Fruit fly (Drosophila melanogaster) whole organism, embryonic: Measurements from ENCODE around the gene CG6409.

Experiments used
- Abd-B ChIP-seq: fragments of 200-800 bp; sonication (Bioruptor generic); optimal IDR thresholded peaks from 2 replicates; lab custom pipeline; 2018; ENCODE audit warnings: missing biosample characterization, mild to moderate bottlenecking, missing genetic modification characterization, moderate library complexity
- B-H1 ChIP-seq: fragments of 200-800 bp; sonication (Bioruptor generic); IDR thresholded peaks from 3 replicates; pipeline ENCODE4 v1.3.6; 2022; ENCODE audit warnings: missing biosample characterization, missing genetic modification characterization
- CG10366 ChIP-seq: fragments of 200-800 bp; sonication (Bioruptor generic); IDR thresholded peaks from 2 replicates; pipeline ENCODE4 v1.3.6; 2022; ENCODE audit warnings: missing biosample characterization, missing genetic modification characterization
- CG10462 ChIP-seq: fragments of 200-800 bp; sonication (Bioruptor generic); optimal IDR thresholded peaks from 2 replicates; lab custom pipeline; 2016; ENCODE audit warnings: missing biosample characterization, missing genetic modification characterization
- CG12104 ChIP-seq: fragments of 200-800 bp; sonication (Bioruptor generic); optimal IDR thresholded peaks from 3 replicates; lab custom pipeline; 2016; ENCODE audit warnings: missing biosample characterization, missing genetic modification characterization
- CG12155 ChIP-seq: fragments of 200-800 bp; sonication (Bioruptor generic); optimal IDR thresholded peaks from 3 replicates; lab custom pipeline; 2016; ENCODE audit warnings: missing biosample characterization, missing genetic modification characterization
- CG12769 ChIP-seq: fragments of 200-800 bp; sonication (Bioruptor generic); optimal IDR thresholded peaks from 2 replicates; lab custom pipeline; 2019; ENCODE audit warnings: missing biosample characterization, mild to moderate bottlenecking, missing genetic modification characterization, moderate library complexity
- CG13775 ChIP-seq: fragments of 200-800 bp; sonication (Bioruptor generic); optimal IDR thresholded peaks from 3 replicates; lab custom pipeline; 2017; ENCODE audit warnings: missing biosample characterization, mild to moderate bottlenecking, missing genetic modification characterization
- CG13894 ChIP-seq: fragments of 200-800 bp; sonication (Bioruptor generic); optimal IDR thresholded peaks from 3 replicates; lab custom pipeline; 2018; ENCODE audit warnings: missing biosample characterization, mild to moderate bottlenecking, missing genetic modification characterization, moderate library complexity
- CG14667 ChIP-seq: fragments of 200-800 bp; sonication (Bioruptor generic); IDR thresholded peaks from 2 replicates; pipeline ENCODE4 v1.3.6; 2022; ENCODE audit warnings: missing biosample characterization, missing genetic modification characterization
- CG17385 ChIP-seq: fragments of 200-800 bp; sonication (Bioruptor generic); optimal IDR thresholded peaks from 3 replicates; lab custom pipeline; 2018; ENCODE audit warnings: missing biosample characterization, mild to moderate bottlenecking, missing genetic modification characterization
- CG17568 ChIP-seq: fragments of 200-800 bp; sonication (Bioruptor generic); optimal IDR thresholded peaks from 2 replicates; lab custom pipeline; 2018; ENCODE audit warnings: missing biosample characterization, mild to moderate bottlenecking, missing genetic modification characterization, moderate library complexity
- CG2120 ChIP-seq: fragments of 200-800 bp; sonication (Bioruptor generic); optimal IDR thresholded peaks from 3 replicates; lab custom pipeline; 2016; ENCODE audit warnings: missing biosample characterization, missing genetic modification characterization
- CG2129 ChIP-seq: fragments of 200-800 bp; sonication (Bioruptor generic); IDR thresholded peaks from 2 replicates; pipeline ENCODE4 v1.3.6; 2022; ENCODE audit warnings: missing biosample characterization, missing genetic modification characterization; ENCODE audit not compliant: partially characterized antibody
- CG3726 ChIP-seq: fragments of 200-800 bp; sonication (Bioruptor generic); IDR thresholded peaks from 3 replicates; pipeline ENCODE4, ENCODE4 v1.3.6; 2022; ENCODE audit warnings: missing biosample characterization, missing genetic modification characterization
- CG4282 ChIP-seq: fragments of 200-800 bp; sonication (Bioruptor generic); optimal IDR thresholded peaks from 2 replicates; lab custom pipeline; 2016; ENCODE audit warnings: missing biosample characterization, missing genetic modification characterization
- CG4424 ChIP-seq: fragments of 200-800 bp; sonication (Bioruptor generic); optimal IDR thresholded peaks from 3 replicates; lab custom pipeline; 2016; ENCODE audit warnings: missing biosample characterization, missing genetic modification characterization
- CG6654 ChIP-seq: fragments of 200-800 bp; sonication (Bioruptor generic); optimal IDR thresholded peaks from 2 replicates; lab custom pipeline; 2017; ENCODE audit warnings: missing biosample characterization, mild to moderate bottlenecking, missing genetic modification characterization
- CG7556 ChIP-seq: fragments of 200-800 bp; sonication (Bioruptor generic); optimal IDR thresholded peaks from 2 replicates; lab custom pipeline; 2017; ENCODE audit warnings: missing biosample characterization, mild to moderate bottlenecking, missing genetic modification characterization
- CG8089 ChIP-seq: fragments of 200-800 bp; sonication (Bioruptor generic); optimal IDR thresholded peaks from 3 replicates; lab custom pipeline; 2016; ENCODE audit warnings: missing biosample characterization, missing genetic modification characterization
- CG9932 ChIP-seq: fragments of 200-800 bp; sonication (Bioruptor generic); IDR thresholded peaks from 2 replicates; pipeline ENCODE4 v1.3.6; 2022; ENCODE audit warnings: missing biosample characterization, missing genetic modification characterization
- Chrac-16 ChIP-seq: fragments of 200-800 bp; sonication (Bioruptor generic); optimal IDR thresholded peaks from 3 replicates; lab custom pipeline; 2016; ENCODE audit warnings: missing biosample characterization, missing genetic modification characterization
- CkIIα-i1 ChIP-seq: fragments of 200-800 bp; sonication (Bioruptor generic); IDR thresholded peaks from 2 replicates; pipeline ENCODE4 v1.3.6; 2022; ENCODE audit warnings: missing biosample characterization, missing genetic modification characterization
- HLHmδ ChIP-seq: fragments of 200-800 bp; sonication (Bioruptor generic); optimal IDR thresholded peaks from 2 replicates; lab custom pipeline; 2018; ENCODE audit warnings: missing biosample characterization, mild to moderate bottlenecking, missing genetic modification characterization, moderate library complexity
- Hand ChIP-seq: fragments of 200-800 bp; sonication (Bioruptor generic); optimal IDR thresholded peaks from 2 replicates; lab custom pipeline; 2017; ENCODE audit warnings: mild to moderate bottlenecking, missing biosample characterization, missing genetic modification reagents, missing genetic modification characterization
- Hsf ChIP-seq: fragments of 200-800 bp; sonication (Bioruptor generic); optimal IDR thresholded peaks from 3 replicates; lab custom pipeline; 2016; ENCODE audit warnings: missing biosample characterization, missing genetic modification characterization
- Kr ChIP-seq: fragments of 200-800 bp; sonication (Bioruptor generic); optimal IDR thresholded peaks from 2 replicates; lab custom pipeline; 2017; ENCODE audit warnings: missing biosample characterization, mild to moderate bottlenecking, missing genetic modification characterization
- MTF-1 ChIP-seq: fragments of 200-800 bp; sonication (Bioruptor generic); optimal IDR thresholded peaks from 2 replicates; lab custom pipeline; 2018; ENCODE audit warnings: missing biosample characterization, mild to moderate bottlenecking, missing genetic modification characterization, borderline replicate concordance
- Max ChIP-seq: fragments of 200-800 bp; sonication (Bioruptor generic); optimal IDR thresholded peaks from 2 replicates; lab custom pipeline; 2016; ENCODE audit warnings: missing biosample characterization, mild to moderate bottlenecking, missing genetic modification characterization
- Opbp ChIP-seq: fragments of 200-800 bp; sonication (Bioruptor generic); IDR thresholded peaks from 3 replicates; pipeline ENCODE4 v1.3.6; 2022; ENCODE audit warnings: missing biosample characterization, missing genetic modification characterization; ENCODE audit not compliant: partially characterized antibody
- Sox100B ChIP-seq: fragments of 200-800 bp; sonication (Bioruptor generic); optimal IDR thresholded peaks from 3 replicates; lab custom pipeline; 2018; ENCODE audit warnings: missing biosample characterization, mild to moderate bottlenecking, missing genetic modification characterization
- bab2 ChIP-seq: fragments of 200-800 bp; sonication (Bioruptor generic); optimal IDR thresholded peaks from 2 replicates; lab custom pipeline; 2016; ENCODE audit warnings: missing biosample characterization, missing genetic modification characterization
- btn ChIP-seq: fragments of 200-800 bp; sonication (Bioruptor generic); optimal IDR thresholded peaks from 2 replicates; lab custom pipeline; 2016; ENCODE audit warnings: missing biosample characterization, missing genetic modification characterization
- cad ChIP-seq: fragments of >200 bp; optimal IDR thresholded peaks from 2 replicates; lab custom pipeline; 2017; ENCODE audit warnings: missing biosample characterization, missing genetic modification characterization
- croc ChIP-seq: fragments of 200-800 bp; sonication (Bioruptor generic); conservative IDR thresholded peaks from 3 replicates; pipeline ENCODE4 v1.3.6; 2022; ENCODE audit warnings: missing biosample characterization, missing genetic modification characterization
- dpn ChIP-seq, 2 experiments: fragments of 200-800 bp; sonication (Bioruptor generic); optimal IDR thresholded peaks; 3 replicates each; lab custom pipeline; 2016; ENCODE audit warnings: missing biosample characterization in 2 of 2, missing genetic modification characterization in 2 of 2
- dysf ChIP-seq: fragments of 200-800 bp; sonication (Bioruptor generic); IDR thresholded peaks from 3 replicates; pipeline ENCODE4 v1.3.6; 2022; ENCODE audit warnings: missing biosample characterization, missing genetic modification characterization
- fd96Cb ChIP-seq: fragments of 200-800 bp; sonication (Bioruptor generic); optimal IDR thresholded peaks from 2 replicates; lab custom pipeline; 2018; ENCODE audit warnings: missing biosample characterization, mild to moderate bottlenecking, missing genetic modification characterization, moderate library complexity
- jigr1 ChIP-seq: fragments of 200-800 bp; sonication (Bioruptor generic); IDR thresholded peaks from 3 replicates; pipeline ENCODE4 v1.3.6; 2022; ENCODE audit warnings: missing biosample characterization, missing genetic modification characterization
- jing ChIP-seq: fragments of 200-800 bp; sonication (Bioruptor generic); optimal IDR thresholded peaks from 2 replicates; lab custom pipeline; 2018; ENCODE audit warnings: missing biosample characterization, mild to moderate bottlenecking, missing genetic modification characterization
- klu ChIP-seq: fragments of 200-800 bp; sonication (Bioruptor generic); IDR thresholded peaks from 2 replicates; pipeline ENCODE4 v1.3.6; 2022; ENCODE audit warnings: missing biosample characterization, missing genetic modification characterization
- pho ChIP-seq: fragments of 200-800 bp; sonication (Bioruptor generic); optimal IDR thresholded peaks from 2 replicates; lab custom pipeline; 2016; ENCODE audit warnings: missing biosample characterization, missing genetic modification characterization
- sc ChIP-seq, 3 experiments: fragments of >200 bp in 2 of 3; fragments of 200-800 bp in 1 of 3; sonication (Bioruptor generic) in 1 of 3; optimal IDR thresholded peaks; 2 replicates in 2 of 3; 3 replicates in 1 of 3; lab custom pipeline; 2017; ENCODE audit warnings: mild to moderate bottlenecking in 1 of 3, missing biosample characterization in 1 of 3, missing genetic modification characterization in 1 of 3, missing genetic modification reagents in 1 of 3
- sr ChIP-seq: fragments of 200-800 bp; sonication (Bioruptor generic); IDR thresholded peaks from 3 replicates; pipeline ENCODE4 v1.3.6; 2022; ENCODE audit warnings: missing biosample characterization, missing genetic modification characterization
- stc ChIP-seq: fragments of 200-800 bp; sonication (Bioruptor generic); IDR thresholded peaks from 2 replicates; pipeline ENCODE4 v1.3.6; 2022; ENCODE audit warnings: missing biosample characterization, missing genetic modification characterization
- tin ChIP-seq: fragments of 200-800 bp; sonication (Bioruptor generic); optimal IDR thresholded peaks from 3 replicates; lab custom pipeline; 2016; ENCODE audit warnings: missing biosample characterization, missing genetic modification characterization
- tna ChIP-seq: fragments of 200-800 bp; sonication (Bioruptor generic); IDR thresholded peaks from 2 replicates; pipeline ENCODE4 v1.3.6; 2022; ENCODE audit warnings: missing biosample characterization, missing genetic modification characterization; ENCODE audit not compliant: partially characterized antibody
- vfl ChIP-seq: fragments of 200-800 bp; sonication (Bioruptor generic); optimal IDR thresholded peaks from 2 replicates; lab custom pipeline; 2016; ENCODE audit warnings: missing biosample characterization, missing genetic modification characterization

Gene CG6409

dm6 chr3L:10844548-10845530 is 37.3 kb downstream of the CG6409 start (continued):
- TF ChIP-seq Hsf (peak; percentile 39), stc (GFP tag; lab: Robert Waterston, UW) (no peak), Opbp (no peak), CG14667 (GFP tag; lab: Robert Waterston, UW) (no peak), CG17385 (GFP tag; lab: Kevin White, UChicago) (peak; percentile 15), CG12104 (GFP tag; lab: Kevin White, UChicago) (peak; percentile 10), Chrac-16 (peak; percentile 55), CG13775 (GFP tag; lab: Kevin White, UChicago) (peak; percentile 38), Hand (GFP tag; lab: Kevin White, UChicago) (no peak), MTF-1 (GFP tag; lab: Kevin White, UChicago) (no peak), CkIIα-i1 (GFP tag; lab: Robert Waterston, UW) (no peak), btn (GFP tag; lab: Kevin White, UChicago) (peak; percentile 8), tin (peak; percentile 43), jing (peak; percentile 30), CG17568 (GFP tag; lab: Kevin White, UChicago) (peak; percentile 17), Sox100B (GFP tag; lab: Kevin White, UChicago) (peak; percentile 62), CG9932 (no peak), CG3726 (no peak), CG13894 (tag; lab: Kevin White, UChicago) (no peak), B-H1 (no peak), bab2 (GFP tag; lab: Kevin White, UChicago) (peak; percentile 41), CG6654 (GFP tag; lab: Kevin White, UChicago) (peak; percentile 1), klu (GFP tag; lab: Robert Waterston, UW) (no peak), CG2129 (GFP tag; lab: Robert Waterston, UW) (no peak), tna (GFP tag; lab: Robert Waterston, UW) (0 out of 2 replicates have a peak, but pooled peaks have one; percentile 27), croc (GFP tag; lab: Robert Waterston, UW) (peak; percentile 32; the same call in 1 of the 3 replicates), CG4424 (GFP tag; lab: Kevin White, UChicago) (peak; percentile 58), pho (no peak), CG7556 (GFP tag; lab: Kevin White, UChicago) (peak; percentile 67), sc (optimal IDR thresholded peaks at IDR 0.05; lab: Kevin White, UChicago) (no peak), sc (GFP tag; optimal IDR thresholded peaks at IDR 0.05; lab: Kevin White, UChicago) (peak; percentile 39), vfl (no peak), Kr (peak; percentile 59), dysf (GFP tag; lab: Robert Waterston, UW) (0 out of 3 replicates have a peak, but pooled peaks have one; percentile 24), HLHmδ (GFP tag; lab: Kevin White, UChicago) (no peak), jigr1 (GFP tag; lab: Robert Waterston, UW) (no peak), cad (GFP tag; lab: Kevin White, UChicago) (no peak), sr (GFP tag; lab: Robert Waterston, UW) (no peak), CG8089 (peak; percentile 24), Max (GFP tag; lab: Kevin White, UChicago) (no peak), dpn (GFP tag; optimal IDR thresholded peaks at IDR 0.05; lab: Kevin White, UChicago) (peak; percentile 19 to 23), CG10462 (no peak), CG4282 (GFP tag; lab: Kevin White, UChicago) (no peak), CG12155 (GFP tag; lab: Kevin White, UChicago) (peak; percentile 14), fd96Cb (tag; lab: Kevin White, UChicago) (peak; percentile 51), CG12769 (tag; lab: Kevin White, UChicago) (no peak), Abd-B (peak; percentile 36), CG2120 (GFP tag; lab: Kevin White, UChicago) (no peak), CG10366 (0 out of 2 replicates have a peak, but pooled peaks have one; percentile 9)
